Worm (Caenorhabditis elegans) whole organism, L1 larva: ENCODE results near the gene srbc-24.
A peak's percentile ranks its signal among the peaks of the same experiment; 100 is the strongest.

Experiments used
- C04F5.9 ChIP-seq: sonication (generic microtip); optimal IDR thresholded peaks from 2 replicates; lab custom pipeline; 2016; ENCODE audit warnings: missing genetic modification characterization, missing compliant biosample characterization
- alr-1 ChIP-seq: fragments of 200-800 bp; sonication (Bioruptor generic); optimal IDR thresholded peaks from 2 replicates; lab custom pipeline; 2018; ENCODE audit warnings: borderline replicate concordance, mild to moderate bottlenecking, missing genetic modification characterization, missing compliant biosample characterization
- ama-1 ChIP-seq: fragments of 150-350 bp; optimal IDR thresholded peaks from 2 replicates; lab custom pipeline; 2014
- blmp-1 ChIP-seq: fragments of 150-350 bp; optimal IDR thresholded peaks from 2 replicates; lab custom pipeline; 2014; ENCODE audit warnings: missing biosample characterization, missing genetic modification characterization
- ceh-63 ChIP-seq: fragments of 200-800 bp; sonication (Bioruptor generic); optimal IDR thresholded peaks from 2 replicates; lab custom pipeline; 2018; ENCODE audit warnings: mild to moderate bottlenecking, missing genetic modification characterization, missing compliant biosample characterization
- ceh-8 ChIP-seq: fragments of 200-800 bp; sonication (Bioruptor generic); optimal IDR thresholded peaks from 2 replicates; lab custom pipeline; 2018; ENCODE audit warnings: mild to moderate bottlenecking, missing genetic modification characterization, moderate library complexity, missing compliant biosample characterization
- ceh-88 ChIP-seq: fragments of 200-800 bp; sonication (Bioruptor generic); IDR thresholded peaks from 2 replicates; pipeline ENCODE4 v1.3.6; 2022; ENCODE audit warnings: missing genetic modification characterization, missing compliant biosample characterization
- ces-1 ChIP-seq: fragments of 150-350 bp; optimal IDR thresholded peaks from 2 replicates; lab custom pipeline; 2014; ENCODE audit warnings: missing biosample characterization, missing genetic modification reagents, missing genetic modification characterization
- dpl-1 ChIP-seq, 3 experiments: fragments of 150-350 bp in 2 of 3; sonication (generic microtip) in 1 of 3; optimal IDR thresholded peaks; 2 replicates each; lab custom pipeline; 2014 to 2017; ENCODE audit warnings: missing biosample characterization in 3 of 3, missing genetic modification characterization in 3 of 3, missing genetic modification reagents in 3 of 3
- dsc-1 ChIP-seq: sonication (generic microtip); optimal IDR thresholded peaks from 2 replicates; lab custom pipeline; 2016; ENCODE audit warnings: mild to moderate bottlenecking, missing genetic modification characterization, missing compliant biosample characterization
- efl-1 ChIP-seq, 4 experiments: fragments of 150-350 bp; optimal IDR thresholded peaks in 3 of 4; peaks in 1 of 4; 1 replicate in 1 of 4; 2 replicates in 3 of 4; lab custom pipeline; 2014; ENCODE audit warnings: missing biosample characterization in 2 of 4, missing genetic modification characterization in 2 of 4, missing genetic modification reagents in 2 of 4
- efl-3 ChIP-seq: fragments of 200-800 bp; sonication (Bioruptor generic); optimal IDR thresholded peaks from 2 replicates; lab custom pipeline; 2018; ENCODE audit warnings: mild to moderate bottlenecking, missing genetic modification characterization, missing compliant biosample characterization
- hlh-17 ChIP-seq: fragments of 200-800 bp; sonication (Bioruptor generic); optimal IDR thresholded peaks from 2 replicates; lab custom pipeline; 2018; ENCODE audit warnings: missing genetic modification characterization, mild to moderate bottlenecking, missing compliant biosample characterization, moderate library complexity, borderline replicate concordance
- hpl-2 ChIP-seq: fragments of 150-350 bp; optimal IDR thresholded peaks from 2 replicates; lab custom pipeline; 2014; ENCODE audit warnings: missing biosample characterization, missing genetic modification reagents, missing genetic modification characterization
- irx-1 ChIP-seq: sonication (generic microtip); optimal IDR thresholded peaks from 2 replicates; lab custom pipeline; 2016; ENCODE audit warnings: missing genetic modification characterization, missing compliant biosample characterization
- lir-3 ChIP-seq: sonication (generic microtip); optimal IDR thresholded peaks from 2 replicates; lab custom pipeline; 2016; ENCODE audit warnings: mild to moderate bottlenecking, missing genetic modification characterization, moderate library complexity, missing compliant biosample characterization; ENCODE audit not compliant: poor library complexity
- mef-2 ChIP-seq: fragments of 150-350 bp; optimal IDR thresholded peaks from 2 replicates; lab custom pipeline; 2014; ENCODE audit warnings: missing biosample characterization, missing genetic modification characterization
- nhr-19 ChIP-seq: fragments of 200-800 bp; sonication (Bioruptor generic); conservative IDR thresholded peaks from 2 replicates; pipeline ENCODE4 v1.3.6; 2022; ENCODE audit warnings: missing genetic modification characterization, missing compliant biosample characterization
- nhr-71 ChIP-seq: sonication (generic microtip); optimal IDR thresholded peaks from 2 replicates; lab custom pipeline; 2016; ENCODE audit warnings: mild to moderate bottlenecking, missing genetic modification characterization, moderate library complexity, missing compliant biosample characterization
- nhr-77 ChIP-seq: fragments of 150-350 bp; optimal IDR thresholded peaks from 2 replicates; lab custom pipeline; 2014; ENCODE audit warnings: missing biosample characterization, missing genetic modification characterization
- nhr-85 ChIP-seq: sonication (generic microtip); peaks from one replicate; lab custom pipeline; 2016; ENCODE audit warnings: missing genetic modification characterization, inconsistent platforms, missing compliant biosample characterization
- pax-3 ChIP-seq: fragments of 200-800 bp; sonication (Bioruptor generic); optimal IDR thresholded peaks from 2 replicates; lab custom pipeline; 2018; ENCODE audit warnings: mild to moderate bottlenecking, missing genetic modification characterization, moderate library complexity, missing compliant biosample characterization
- skn-1 ChIP-seq: fragments of 150-350 bp; optimal IDR thresholded peaks from 2 replicates; lab custom pipeline; 2014; ENCODE audit warnings: missing biosample characterization, missing genetic modification characterization
- snu-23 ChIP-seq: sonication (generic microtip); optimal IDR thresholded peaks from 2 replicates; lab custom pipeline; 2016; ENCODE audit warnings: missing genetic modification characterization, missing compliant biosample characterization
- sptf-1 ChIP-seq: fragments of 150-350 bp; optimal IDR thresholded peaks from 2 replicates; lab custom pipeline; 2014; ENCODE audit warnings: missing biosample characterization, missing genetic modification characterization
- swsn-7 ChIP-seq: sonication (generic microtip); optimal IDR thresholded peaks from 2 replicates; lab custom pipeline; 2016; ENCODE audit warnings: missing genetic modification characterization, missing compliant biosample characterization
- unc-130 ChIP-seq: fragments of 150-350 bp; optimal IDR thresholded peaks from 2 replicates; lab custom pipeline; 2017; ENCODE audit warnings: missing biosample characterization, missing genetic modification characterization, inconsistent platforms
- unc-30 ChIP-seq: sonication (generic microtip); optimal IDR thresholded peaks from 2 replicates; lab custom pipeline; 2017; ENCODE audit warnings: missing biosample characterization, missing genetic modification characterization
- unc-98 ChIP-seq: fragments of 200-800 bp; sonication (Bioruptor generic); IDR thresholded peaks from 2 replicates; pipeline ENCODE4 v1.3.6; 2022; ENCODE audit warnings: missing genetic modification characterization, missing compliant biosample characterization
- xbp-1 ChIP-seq: sonication (generic microtip); optimal IDR thresholded peaks from 2 replicates; lab custom pipeline; 2016; ENCODE audit warnings: missing genetic modification characterization, missing compliant biosample characterization
- ztf-4 ChIP-seq: fragments of 150-350 bp; optimal IDR thresholded peaks from 2 replicates; lab custom pipeline; 2014; ENCODE audit warnings: missing biosample characterization, missing genetic modification characterization

Gene srbc-24

ce11 chrV:2163735-2164134 lies 12.2 kb downstream of the srbc-24 start, which contains the start of gene str-255:
str-255 (minus strand) TSS chrV:2163835.
- TF ChIP-seq ces-1 (GFP tag; lab: Kevin White, UChicago) (no peak), ama-1 (lab: Kevin White, UChicago) (no peak), C04F5.9 (tag; lab: Kevin White, UChicago) (no peak), dsc-1 (tag; lab: Kevin White, UChicago) (no peak), swsn-7 (tag; lab: Kevin White, UChicago) (no peak), alr-1 (tag; lab: Kevin White, UChicago) (no peak)

- TF ChIP-seq blmp-1 (tag; lab: Kevin White, UChicago) (no peak), irx-1 (no peak), xbp-1 (tag; lab: Kevin White, UChicago) (no peak)
Observed at ce11 chrV:2166679-2167078, 15.1 kb downstream of the srbc-24 start, which contains the start of gene srbc-19. srbc-19 (minus strand) TSS chrV:2166779.

ce11 chrV:2174465-2174864 lies 22.9 kb downstream of the srbc-24 start:
- no peak for TF ChIP-seq unc-30
- no peak for TF ChIP-seq efl-1 (optimal IDR thresholded peaks at IDR 0.05; lab: Kevin White, UChicago)
- TF ChIP-seq efl-1 (GFP tag; optimal IDR thresholded peaks at IDR 0.05 in 1 of 2; lab: Kevin White, UChicago): peak; percentile 19 to 92
- TF ChIP-seq alr-1 (tag; lab: Kevin White, UChicago): no peak
- TF ChIP-seq ceh-8: no peak
- no peak for TF ChIP-seq nhr-85 (tag; lab: Kevin White, UChicago)

- TF ChIP-seq unc-130 (tag; lab: Kevin White, UChicago) (no peak), nhr-71 (tag; lab: Kevin White, UChicago) (no peak), mef-2 (tag; lab: Kevin White, UChicago) (no peak)
Observed at ce11 chrV:2175242-2175641, 23.7 kb downstream of the srbc-24 start, which contains the start of gene C45H4.18. C45H4.18 (plus strand) TSS chrV:2175542.

- TF ChIP-seq ztf-4 (tag; lab: Kevin White, UChicago) (no peak), unc-98 (GFP tag; lab: Robert Waterston, UW) (no peak), nhr-19 (GFP tag; lab: Robert Waterston, UW) (no peak), nhr-77 (no peak), dsc-1 (tag; lab: Kevin White, UChicago) (no peak)
Observed at ce11 chrV:2177307-2177764, 25.8 kb downstream of the srbc-24 start, which contains the start of gene srbc-17. srbc-17 (plus strand) TSS chrV:2177714.

- TF ChIP-seq hpl-2 (GFP tag; lab: Kevin White, UChicago) (no peak), dpl-1 (GFP tag; optimal IDR thresholded peaks at IDR 0.05; lab: Kevin White, UChicago) (no peak), sptf-1 (tag; lab: Kevin White, UChicago) (no peak), pax-3 (tag; lab: Kevin White, UChicago) (no peak), lir-3 (tag; lab: Kevin White, UChicago) (no peak), skn-1 (tag; lab: Kevin White, UChicago) (no peak), ceh-88 (GFP tag; lab: Robert Waterston, UW) (no peak), ceh-63 (no peak), ceh-8 (no peak), efl-3 (GFP tag; lab: Kevin White, UChicago) (no peak), hlh-17 (GFP tag; lab: Kevin White, UChicago) (no peak), snu-23 (GFP tag; lab: Kevin White, UChicago) (no peak)
Observed at ce11 chrV:2179214-2179613, 27.7 kb downstream of the srbc-24 start, which contains the start of gene cyp-33C1. cyp-33C1 (plus strand) TSS chrV:2179514.
